Fruit fly (Drosophila melanogaster) whole organism, embryonic: ENCODE data around the gene CG6481.

Experiments
- ATbp ChIP-seq: fragments of 200-800 bp; sonication (Bioruptor generic); optimal IDR thresholded peaks from 2 replicates; lab custom pipeline; 2017; ENCODE audit warnings: missing biosample characterization, mild to moderate bottlenecking, missing genetic modification characterization, missing genetic modification reagents
- CG12219 ChIP-seq: fragments of 200-800 bp; sonication (Bioruptor generic); optimal IDR thresholded peaks from 3 replicates; lab custom pipeline; 2018; ENCODE audit warnings: missing biosample characterization, mild to moderate bottlenecking, missing genetic modification characterization
- CG13624 ChIP-seq: fragments of 200-800 bp; sonication (Bioruptor generic); optimal IDR thresholded peaks from 2 replicates; lab custom pipeline; 2016; ENCODE audit warnings: missing biosample characterization, missing genetic modification characterization
- CG13775 ChIP-seq: fragments of 200-800 bp; sonication (Bioruptor generic); optimal IDR thresholded peaks from 3 replicates; lab custom pipeline; 2017; ENCODE audit warnings: missing biosample characterization, mild to moderate bottlenecking, missing genetic modification characterization
- CG17829 ChIP-seq: fragments of 200-800 bp; optimal IDR thresholded peaks from 2 replicates; lab custom pipeline; 2019; ENCODE audit warnings: missing biosample characterization, mild to moderate bottlenecking, missing genetic modification characterization, moderate library complexity
- CG1792 ChIP-seq: fragments of 200-800 bp; sonication (Bioruptor generic); optimal IDR thresholded peaks from 2 replicates; lab custom pipeline; 2016; ENCODE audit warnings: missing biosample characterization, missing genetic modification characterization
- CG18619 ChIP-seq: fragments of 200-800 bp; sonication (Bioruptor generic); optimal IDR thresholded peaks from 3 replicates; lab custom pipeline; 2017; ENCODE audit warnings: missing biosample characterization, mild to moderate bottlenecking, missing genetic modification characterization
- CG3281 ChIP-seq: fragments of 200-800 bp; sonication (Bioruptor generic); optimal IDR thresholded peaks from 3 replicates; lab custom pipeline; 2017; ENCODE audit warnings: missing biosample characterization, mild to moderate bottlenecking, missing genetic modification characterization
- CG34422 ChIP-seq: fragments of 200-800 bp; sonication (Bioruptor generic); IDR thresholded peaks from 3 replicates; pipeline ENCODE4 v1.3.6; 2022; ENCODE audit warnings: missing biosample characterization, missing genetic modification characterization
- CG4617 ChIP-seq: fragments of 200-800 bp; sonication (Bioruptor generic); optimal IDR thresholded peaks from 3 replicates; lab custom pipeline; 2016; ENCODE audit warnings: missing biosample characterization, missing genetic modification characterization, borderline replicate concordance
- CG7271 ChIP-seq: fragments of 200-800 bp; sonication (Bioruptor generic); optimal IDR thresholded peaks from 2 replicates; lab custom pipeline; 2018; ENCODE audit warnings: missing biosample characterization, mild to moderate bottlenecking, missing genetic modification characterization, moderate library complexity
- CG7786 ChIP-seq: fragments of 200-800 bp; sonication (Bioruptor generic); optimal IDR thresholded peaks from 2 replicates; lab custom pipeline; 2016; ENCODE audit warnings: missing biosample characterization, missing genetic modification characterization
- CG8765 ChIP-seq: fragments of 200-800 bp; sonication (Bioruptor generic); IDR thresholded peaks from 2 replicates; pipeline ENCODE4 v1.3.6; 2022; ENCODE audit warnings: missing biosample characterization, missing genetic modification characterization
- CG9609 ChIP-seq: fragments of 200-800 bp; sonication (Bioruptor generic); optimal IDR thresholded peaks from 3 replicates; lab custom pipeline; 2016; ENCODE audit warnings: missing biosample characterization, missing genetic modification characterization
- CkIIα-i1 ChIP-seq: fragments of 200-800 bp; sonication (Bioruptor generic); IDR thresholded peaks from 2 replicates; pipeline ENCODE4 v1.3.6; 2022; ENCODE audit warnings: missing biosample characterization, missing genetic modification characterization
- Gug ChIP-seq: fragments of 200-800 bp; sonication (Bioruptor generic); IDR thresholded peaks from 4 replicates; pipeline ENCODE4 v1.3.6; 2022; ENCODE audit warnings: missing biosample characterization, missing genetic modification characterization
- H2.0 ChIP-seq: fragments of 200-800 bp; sonication (Bioruptor generic); IDR thresholded peaks from 2 replicates; pipeline ENCODE4 v1.3.6; 2022; ENCODE audit warnings: missing biosample characterization, missing genetic modification characterization
- HLHmδ ChIP-seq: fragments of 200-800 bp; sonication (Bioruptor generic); optimal IDR thresholded peaks from 2 replicates; lab custom pipeline; 2018; ENCODE audit warnings: missing biosample characterization, mild to moderate bottlenecking, missing genetic modification characterization, moderate library complexity
- Lim3 ChIP-seq: fragments of 200-800 bp; sonication (Bioruptor generic); IDR thresholded peaks from 2 replicates; pipeline ENCODE4 v1.3.6; 2022; ENCODE audit warnings: missing biosample characterization, missing genetic modification characterization
- Max ChIP-seq: fragments of 200-800 bp; sonication (Bioruptor generic); optimal IDR thresholded peaks from 2 replicates; lab custom pipeline; 2016; ENCODE audit warnings: missing biosample characterization, mild to moderate bottlenecking, missing genetic modification characterization
- Nf-YC ChIP-seq: fragments of 200-800 bp; optimal IDR thresholded peaks from 3 replicates; lab custom pipeline; 2019; ENCODE audit warnings: missing biosample characterization, mild to moderate bottlenecking, missing genetic modification characterization, moderate library complexity
- NfI ChIP-seq: fragments of 200-800 bp; sonication (Bioruptor generic); optimal IDR thresholded peaks from 3 replicates; lab custom pipeline; 2018; ENCODE audit warnings: missing biosample characterization, mild to moderate bottlenecking, missing genetic modification characterization, moderate library complexity
- Ravus ChIP-seq: fragments of 200-800 bp; sonication (Bioruptor generic); IDR thresholded peaks from 2 replicates; pipeline ENCODE4 v1.3.6; 2022; ENCODE audit warnings: missing biosample characterization, missing genetic modification characterization
- Sry-δ ChIP-seq: fragments of 200-800 bp; sonication (Bioruptor generic); optimal IDR thresholded peaks from 2 replicates; lab custom pipeline; 2016; ENCODE audit warnings: missing biosample characterization, missing genetic modification characterization
- Usf ChIP-seq: fragments of 200-800 bp; sonication (Bioruptor generic); optimal IDR thresholded peaks from 2 replicates; lab custom pipeline; 2017; ENCODE audit warnings: missing genotype, missing biosample characterization, missing genetic modification characterization
- Xrp1 ChIP-seq: fragments of 200-800 bp; sonication (Bioruptor generic); IDR thresholded peaks from 2 replicates; pipeline ENCODE4 v1.3.6; 2022; ENCODE audit warnings: missing biosample characterization, missing genetic modification characterization
- aop ChIP-seq: fragments of 200-800 bp; sonication (Bioruptor generic); IDR thresholded peaks from 2 replicates; pipeline ENCODE4 v1.3.6; 2022; ENCODE audit warnings: missing biosample characterization, missing genetic modification characterization
- bsh ChIP-seq, 2 experiments: fragments of 200-800 bp; sonication (Bioruptor generic); optimal IDR thresholded peaks; 2 replicates each; lab custom pipeline; 2017 to 2018; ENCODE audit warnings: mild to moderate bottlenecking in 2 of 2, missing biosample characterization in 2 of 2, missing genetic modification characterization in 2 of 2, moderate library complexity in 1 of 2
- cad ChIP-seq: fragments of >200 bp; optimal IDR thresholded peaks from 2 replicates; lab custom pipeline; 2017; ENCODE audit warnings: missing biosample characterization, missing genetic modification characterization
- dmrt99B ChIP-seq: fragments of 200-800 bp; sonication (Bioruptor generic); optimal IDR thresholded peaks from 2 replicates; lab custom pipeline; 2018; ENCODE audit warnings: missing biosample characterization, mild to moderate bottlenecking, missing genetic modification characterization, moderate library complexity
- exex ChIP-seq: fragments of 200-800 bp; sonication (Bioruptor generic); optimal IDR thresholded peaks from 4 replicates; lab custom pipeline; 2018; ENCODE audit warnings: missing biosample characterization, mild to moderate bottlenecking, missing genetic modification characterization, moderate library complexity
- gem ChIP-seq: fragments of 200-800 bp; sonication (Bioruptor generic); optimal IDR thresholded peaks from 2 replicates; lab custom pipeline; 2019; ENCODE audit warnings: missing biosample characterization, mild to moderate bottlenecking, missing genetic modification characterization, moderate library complexity
- gsb-n ChIP-seq: fragments of 200-800 bp; sonication (Bioruptor generic); optimal IDR thresholded peaks from 3 replicates; lab custom pipeline; 2018; ENCODE audit warnings: missing biosample characterization, mild to moderate bottlenecking, missing genetic modification characterization
- knrl ChIP-seq: fragments of 200-800 bp; sonication (Bioruptor generic); IDR thresholded peaks from 3 replicates; pipeline ENCODE4 v1.3.6; 2022; ENCODE audit warnings: missing biosample characterization, missing genetic modification characterization; ENCODE audit not compliant: partially characterized antibody
- oc ChIP-seq: fragments of 200-800 bp; sonication (Bioruptor generic); optimal IDR thresholded peaks from 2 replicates; lab custom pipeline; 2018; ENCODE audit warnings: missing biosample characterization, mild to moderate bottlenecking, missing genetic modification characterization, moderate library complexity
- onecut ChIP-seq: fragments of 200-800 bp; sonication (Bioruptor generic); IDR thresholded peaks from 2 replicates; pipeline ENCODE4 v1.3.6; 2022; ENCODE audit warnings: missing biosample characterization, missing genetic modification characterization
- pb ChIP-seq: fragments of 200-800 bp; sonication (Bioruptor generic); optimal IDR thresholded peaks from 3 replicates; lab custom pipeline; 2016; ENCODE audit warnings: missing biosample characterization, missing genetic modification characterization
- psq ChIP-seq: fragments of 200-800 bp; sonication (Bioruptor generic); optimal IDR thresholded peaks from 2 replicates; lab custom pipeline; 2017; ENCODE audit warnings: missing biosample characterization, missing genetic modification characterization
- pum ChIP-seq: fragments of 200-800 bp; sonication (Bioruptor generic); optimal IDR thresholded peaks from 2 replicates; lab custom pipeline; 2016; ENCODE audit warnings: missing biosample characterization, missing genetic modification characterization
- rib ChIP-seq: fragments of 200-800 bp; sonication (Bioruptor generic); IDR thresholded peaks from 2 replicates; pipeline ENCODE4 v1.3.6; 2022; ENCODE audit warnings: missing biosample characterization, missing genetic modification characterization
- salm ChIP-seq: fragments of 200-800 bp; sonication (Bioruptor generic); optimal IDR thresholded peaks from 2 replicates; lab custom pipeline; 2018; ENCODE audit warnings: missing biosample characterization, mild to moderate bottlenecking, missing genetic modification characterization
- sc ChIP-seq, 3 experiments: fragments of >200 bp in 2 of 3; fragments of 200-800 bp in 1 of 3; sonication (Bioruptor generic) in 1 of 3; optimal IDR thresholded peaks; 2 replicates in 2 of 3; 3 replicates in 1 of 3; lab custom pipeline; 2017; ENCODE audit warnings: mild to moderate bottlenecking in 1 of 3, missing biosample characterization in 1 of 3, missing genetic modification characterization in 1 of 3, missing genetic modification reagents in 1 of 3
- shn ChIP-seq: fragments of 200-800 bp; sonication (Bioruptor generic); optimal IDR thresholded peaks from 3 replicates; lab custom pipeline; 2016; ENCODE audit warnings: missing biosample characterization, missing genetic modification characterization
- slou ChIP-seq: fragments of 200-800 bp; sonication (Bioruptor generic); optimal IDR thresholded peaks from 3 replicates; lab custom pipeline; 2016; ENCODE audit warnings: missing biosample characterization, missing genetic modification characterization
- sr ChIP-seq: fragments of 200-800 bp; sonication (Bioruptor generic); IDR thresholded peaks from 3 replicates; pipeline ENCODE4 v1.3.6; 2022; ENCODE audit warnings: missing biosample characterization, missing genetic modification characterization
- ssp ChIP-seq: fragments of 200-800 bp; sonication (Bioruptor generic); IDR thresholded peaks from 2 replicates; pipeline ENCODE4 v1.3.6; 2022; ENCODE audit warnings: missing biosample characterization, missing genetic modification characterization
- zen2 ChIP-seq: fragments of 200-800 bp; sonication (Bioruptor generic); IDR thresholded peaks from 3 replicates; pipeline ENCODE4 v1.3.6; 2022; ENCODE audit warnings: missing biosample characterization, missing genetic modification characterization; ENCODE audit not compliant: partially characterized antibody
- zfh1 ChIP-seq: fragments of 200-800 bp; sonication (Bioruptor generic); IDR thresholded peaks from 3 replicates; pipeline ENCODE4 v1.3.6; 2022; ENCODE audit warnings: missing biosample characterization, missing genetic modification characterization

Gene CG6481

dm6 chrX:18506639-18507528 is 15.4 kb downstream of the CG6481 start (continued):
- peak; percentile 79 for TF ChIP-seq ATbp (GFP tag; lab: Kevin White, UChicago)
- peak; percentile 83 for TF ChIP-seq CG7786 (GFP tag; lab: Kevin White, UChicago)
- TF ChIP-seq psq (GFP tag; lab: Kevin White, UChicago), result peak; percentile 14
- TF ChIP-seq sr, result peak; percentile 72
- peak; percentile 71; the same call in 3 of the 4 replicates for TF ChIP-seq Gug
- no peak for TF ChIP-seq HLHmδ (GFP tag; lab: Kevin White, UChicago)
- no peak for TF ChIP-seq sc (optimal IDR thresholded peaks at IDR 0.05; lab: Kevin White, UChicago)
- peak; percentile 41 for TF ChIP-seq sc (GFP tag; optimal IDR thresholded peaks at IDR 0.05; lab: Kevin White, UChicago)
- peak; percentile 34; the same call in 1 of the 2 replicates for TF ChIP-seq aop (GFP tag; lab: Robert Waterston, UW)
- TF ChIP-seq CG34422 (GFP tag; lab: Robert Waterston, UW), result peak; percentile 86
- TF ChIP-seq CG17829 (tag; lab: Kevin White, UChicago), result peak; percentile 73
- TF ChIP-seq dmrt99B, result peak; percentile 80
- TF ChIP-seq NfI (GFP tag; lab: Kevin White, UChicago), result peak; percentile 67
- peak; percentile 90 for TF ChIP-seq zfh1 (GFP tag; lab: Robert Waterston, UW)
- peak; percentile 75 for TF ChIP-seq CG1792 (GFP tag; lab: Kevin White, UChicago)
- peak; percentile 61 for TF ChIP-seq Max (GFP tag; lab: Kevin White, UChicago)
- peak; percentile 64 for TF ChIP-seq shn (GFP tag; lab: Kevin White, UChicago)
- TF ChIP-seq pb, result peak; percentile 70
- peak; percentile 48; the same call in 1 of the 2 replicates for TF ChIP-seq Ravus (GFP tag; lab: Robert Waterston, UW)
- TF ChIP-seq CkIIα-i1, result 0 out of 2 replicates have a peak, but pooled peaks have one; percentile 24
- TF ChIP-seq CG7271 (tag; lab: Kevin White, UChicago), result no peak
- peak; percentile 83 for TF ChIP-seq gem
- TF ChIP-seq Usf, result peak; percentile 32
- no peak for TF ChIP-seq knrl (GFP tag; lab: Robert Waterston, UW)
- peak; percentile 79 for TF ChIP-seq onecut (GFP tag; lab: Robert Waterston, UW)
- TF ChIP-seq CG18619 (GFP tag; lab: Kevin White, UChicago), result peak; percentile 54
- no peak for TF ChIP-seq cad (GFP tag; lab: Kevin White, UChicago)
- no peak for TF ChIP-seq zen2 (GFP tag; lab: Robert Waterston, UW)
- peak; percentile 59 for TF ChIP-seq slou (GFP tag; lab: Kevin White, UChicago)
- TF ChIP-seq Xrp1 (GFP tag; lab: Robert Waterston, UW), result peak; percentile 91
- TF ChIP-seq Nf-YC (tag; lab: Kevin White, UChicago), result no peak
- peak; percentile 71 for TF ChIP-seq pum
- peak; percentile 41 for TF ChIP-seq CG4617 (GFP tag; lab: Kevin White, UChicago)
- peak; percentile 64 for TF ChIP-seq CG13624 (GFP tag; lab: Kevin White, UChicago)
- no peak for TF ChIP-seq exex
- TF ChIP-seq Sry-δ, result peak; percentile 39
- TF ChIP-seq rib, result no peak
- TF ChIP-seq Lim3 (GFP tag; lab: Robert Waterston, UW), result no peak
- TF ChIP-seq H2.0 (GFP tag; lab: Robert Waterston, UW), result peak; percentile 75
- peak; percentile 41 for TF ChIP-seq salm (tag; lab: Kevin White, UChicago)
- peak; percentile 75 for TF ChIP-seq CG3281 (GFP tag; lab: Kevin White, UChicago)
- TF ChIP-seq CG13775 (GFP tag; lab: Kevin White, UChicago), result peak; percentile 68
- TF ChIP-seq CG9609 (GFP tag; lab: Kevin White, UChicago), result peak; percentile 60
- peak; percentile 46 for TF ChIP-seq ssp (GFP tag; lab: Robert Waterston, UW)
- peak; percentile 73 for TF ChIP-seq CG12219 (GFP tag; lab: Kevin White, UChicago)
- peak; percentile 24; the same call in 1 of the 2 replicates for TF ChIP-seq CG8765 (GFP tag; lab: Robert Waterston, UW)
- TF ChIP-seq gsb-n, result peak; percentile 49
- peak; percentile 5 for TF ChIP-seq oc (tag; lab: Kevin White, UChicago)
- TF ChIP-seq bsh (GFP tag; optimal IDR thresholded peaks at IDR 0.05; lab: Kevin White, UChicago), result peak; percentile 38 to 81
